Fruit fly (Drosophila melanogaster) whole organism, embryonic: ENCODE measurements around the gene Mocs1.

Source experiments
- ATbp ChIP-seq: fragments of 200-800 bp; sonication (Bioruptor generic); optimal IDR thresholded peaks from 2 replicates; lab custom pipeline; 2017; ENCODE audit warnings: missing biosample characterization, mild to moderate bottlenecking, missing genetic modification characterization, missing genetic modification reagents
- BtbVII ChIP-seq: fragments of 200-800 bp; sonication (Bioruptor generic); optimal IDR thresholded peaks from 3 replicates; lab custom pipeline; 2017; ENCODE audit warnings: missing biosample characterization, mild to moderate bottlenecking, missing genetic modification characterization
- CG10462 ChIP-seq: fragments of 200-800 bp; sonication (Bioruptor generic); optimal IDR thresholded peaks from 2 replicates; lab custom pipeline; 2016; ENCODE audit warnings: missing biosample characterization, missing genetic modification characterization
- CG12071 ChIP-seq: fragments of 200-800 bp; sonication (Bioruptor generic); optimal IDR thresholded peaks from 3 replicates; lab custom pipeline; 2018; ENCODE audit warnings: missing biosample characterization, mild to moderate bottlenecking, missing genetic modification characterization
- CG13424 ChIP-seq: fragments of 200-800 bp; sonication (Bioruptor generic); optimal IDR thresholded peaks from 2 replicates; lab custom pipeline; 2019; ENCODE audit warnings: missing biosample characterization, mild to moderate bottlenecking, missing genetic modification characterization, moderate library complexity
- CG14441 ChIP-seq: fragments of 200-800 bp; sonication (Bioruptor generic); IDR thresholded peaks from 2 replicates; pipeline ENCODE4 v1.3.6; 2022; ENCODE audit warnings: missing biosample characterization, missing genetic modification characterization
- CG18476 ChIP-seq: fragments of 200-800 bp; sonication (Bioruptor generic); optimal IDR thresholded peaks from 2 replicates; lab custom pipeline; 2016; ENCODE audit warnings: missing biosample characterization, mild to moderate bottlenecking, missing genetic modification characterization
- CG18764 ChIP-seq: fragments of 200-800 bp; sonication (Bioruptor generic); optimal IDR thresholded peaks from 3 replicates; lab custom pipeline; 2016; ENCODE audit warnings: missing biosample characterization, missing genetic modification characterization
- CG3065 ChIP-seq: fragments of 200-800 bp; sonication (Bioruptor generic); optimal IDR thresholded peaks from 2 replicates; lab custom pipeline; 2016; ENCODE audit warnings: missing biosample characterization, missing genetic modification characterization
- CG32772 ChIP-seq: fragments of 200-800 bp; sonication (Bioruptor generic); IDR thresholded peaks from 2 replicates; pipeline ENCODE4 v1.3.6; 2022; ENCODE audit warnings: missing biosample characterization, missing genetic modification characterization
- CG3281 ChIP-seq: fragments of 200-800 bp; sonication (Bioruptor generic); optimal IDR thresholded peaks from 3 replicates; lab custom pipeline; 2017; ENCODE audit warnings: missing biosample characterization, mild to moderate bottlenecking, missing genetic modification characterization
- CG34422 ChIP-seq: fragments of 200-800 bp; sonication (Bioruptor generic); IDR thresholded peaks from 3 replicates; pipeline ENCODE4 v1.3.6; 2022; ENCODE audit warnings: missing biosample characterization, missing genetic modification characterization
- CG42726 ChIP-seq: fragments of 200-800 bp; sonication (Bioruptor generic); IDR thresholded peaks from 2 replicates; pipeline ENCODE4 v1.3.6; 2022; ENCODE audit warnings: missing biosample characterization, missing genetic modification characterization; ENCODE audit not compliant: partially characterized antibody
- CG4617 ChIP-seq: fragments of 200-800 bp; sonication (Bioruptor generic); optimal IDR thresholded peaks from 3 replicates; lab custom pipeline; 2016; ENCODE audit warnings: missing biosample characterization, missing genetic modification characterization, borderline replicate concordance
- CG6175 ChIP-seq: fragments of 200-800 bp; sonication (Bioruptor generic); IDR thresholded peaks from 3 replicates; pipeline ENCODE4 v1.3.6; 2022; ENCODE audit warnings: missing biosample characterization, missing genetic modification characterization
- CG6689 ChIP-seq: fragments of 200-800 bp; sonication (Bioruptor generic); IDR thresholded peaks from 2 replicates; pipeline ENCODE4 v1.3.6; 2022; ENCODE audit warnings: missing biosample characterization, missing genetic modification characterization
- CG7745 ChIP-seq: fragments of 200-800 bp; sonication (Bioruptor generic); optimal IDR thresholded peaks from 2 replicates; lab custom pipeline; 2018; ENCODE audit warnings: missing biosample characterization, mild to moderate bottlenecking, missing genetic modification characterization, moderate library complexity
- CG9876 ChIP-seq: fragments of 200-800 bp; sonication (Bioruptor generic); optimal IDR thresholded peaks from 2 replicates; lab custom pipeline; 2016; ENCODE audit warnings: missing biosample characterization, missing genetic modification characterization
- D ChIP-seq, 2 experiments: fragments of 200-800 bp in 1 of 2; fragments of >200 bp in 1 of 2; sonication (Bioruptor generic) in 1 of 2; optimal IDR thresholded peaks; 2 replicates in 1 of 2; 3 replicates in 1 of 2; lab custom pipeline; 2017; ENCODE audit warnings: mild to moderate bottlenecking in 1 of 2, missing biosample characterization in 1 of 2, missing genetic modification characterization in 1 of 2, missing genetic modification reagents in 1 of 2
- Drgx ChIP-seq: fragments of 200-800 bp; sonication (Bioruptor generic); IDR thresholded peaks from 2 replicates; pipeline ENCODE4 v1.3.6; 2022; ENCODE audit warnings: missing biosample characterization, missing genetic modification characterization
- Elba2 ChIP-seq: fragments of 200-800 bp; sonication (Bioruptor generic); optimal IDR thresholded peaks from 3 replicates; lab custom pipeline; 2016; ENCODE audit warnings: missing biosample characterization, missing genetic modification characterization
- Ets97D ChIP-seq: fragments of 200-800 bp; sonication (Bioruptor generic); optimal IDR thresholded peaks from 3 replicates; lab custom pipeline; 2016; ENCODE audit warnings: missing biosample characterization, missing genetic modification characterization
- Hr39 ChIP-seq: fragments of >200 bp; optimal IDR thresholded peaks from 2 replicates; lab custom pipeline; 2017
- Lim3 ChIP-seq: fragments of 200-800 bp; sonication (Bioruptor generic); IDR thresholded peaks from 2 replicates; pipeline ENCODE4 v1.3.6; 2022; ENCODE audit warnings: missing biosample characterization, missing genetic modification characterization
- Nf-YA ChIP-seq: fragments of 200-800 bp; sonication (Bioruptor generic); IDR thresholded peaks from 2 replicates; pipeline ENCODE4 v1.3.6; 2022; ENCODE audit warnings: missing biosample characterization, missing genetic modification characterization
- NfI ChIP-seq: fragments of 200-800 bp; sonication (Bioruptor generic); optimal IDR thresholded peaks from 3 replicates; lab custom pipeline; 2018; ENCODE audit warnings: missing biosample characterization, mild to moderate bottlenecking, missing genetic modification characterization, moderate library complexity
- ato ChIP-seq: fragments of 200-800 bp; sonication (Bioruptor generic); IDR thresholded peaks from 2 replicates; pipeline ENCODE4 v1.3.6; 2022; ENCODE audit warnings: missing biosample characterization, missing genetic modification characterization; ENCODE audit not compliant: partially characterized antibody
- btn ChIP-seq: fragments of 200-800 bp; sonication (Bioruptor generic); optimal IDR thresholded peaks from 2 replicates; lab custom pipeline; 2016; ENCODE audit warnings: missing biosample characterization, missing genetic modification characterization
- chinmo ChIP-seq: fragments of 200-800 bp; sonication (Bioruptor generic); IDR thresholded peaks from 4 replicates; pipeline ENCODE4 v1.3.6; 2022; ENCODE audit warnings: missing biosample characterization, missing genetic modification characterization; ENCODE audit not compliant: partially characterized antibody
- dan ChIP-seq: fragments of 200-800 bp; sonication (Bioruptor generic); IDR thresholded peaks from 2 replicates; pipeline ENCODE4 v1.3.6; 2022; ENCODE audit warnings: missing biosample characterization, missing genetic modification characterization
- dmrt99B ChIP-seq: fragments of 200-800 bp; sonication (Bioruptor generic); optimal IDR thresholded peaks from 2 replicates; lab custom pipeline; 2018; ENCODE audit warnings: missing biosample characterization, mild to moderate bottlenecking, missing genetic modification characterization, moderate library complexity
- eyg ChIP-seq: fragments of 200-800 bp; sonication (Bioruptor generic); optimal IDR thresholded peaks from 3 replicates; lab custom pipeline; 2016; ENCODE audit warnings: missing biosample characterization, missing genetic modification characterization
- fd3F ChIP-seq: fragments of 200-800 bp; sonication (Bioruptor generic); optimal IDR thresholded peaks from 2 replicates; lab custom pipeline; 2018; ENCODE audit warnings: missing biosample characterization, mild to moderate bottlenecking, missing genetic modification characterization, moderate library complexity
- gce ChIP-seq: fragments of 200-800 bp; sonication (Bioruptor generic); IDR thresholded peaks from 3 replicates; pipeline ENCODE4 v1.3.6; 2022; ENCODE audit warnings: missing biosample characterization, missing genetic modification characterization
- grn ChIP-seq: fragments of 200-800 bp; sonication (Bioruptor generic); optimal IDR thresholded peaks from 3 replicates; lab custom pipeline; 2017; ENCODE audit warnings: missing biosample characterization, missing genetic modification characterization
- gsb-n ChIP-seq: fragments of 200-800 bp; sonication (Bioruptor generic); optimal IDR thresholded peaks from 3 replicates; lab custom pipeline; 2018; ENCODE audit warnings: missing biosample characterization, mild to moderate bottlenecking, missing genetic modification characterization
- ind ChIP-seq: fragments of 200-800 bp; sonication (Bioruptor generic); optimal IDR thresholded peaks from 3 replicates; lab custom pipeline; 2016; ENCODE audit warnings: missing biosample characterization, missing genetic modification characterization
- kni ChIP-seq: fragments of 200-800 bp; sonication (Bioruptor generic); optimal IDR thresholded peaks from 3 replicates; lab custom pipeline; 2017; ENCODE audit warnings: mild to moderate bottlenecking, missing biosample characterization, missing genetic modification reagents, missing genetic modification characterization
- nerfin-2 ChIP-seq: fragments of 200-800 bp; sonication (Bioruptor generic); IDR thresholded peaks from 2 replicates; pipeline ENCODE4 v1.3.6; 2022; ENCODE audit warnings: missing biosample characterization, missing genetic modification characterization; ENCODE audit not compliant: partially characterized antibody
- pan ChIP-seq, 4 experiments: fragments of >200 bp in 3 of 4; fragments of 200-800 bp in 1 of 4; sonication (Bioruptor generic) in 1 of 4; optimal IDR thresholded peaks in 3 of 4; IDR thresholded peaks in 1 of 4; 2 replicates each; pipeline versions ENCODE4 v1.3.6 to Lab custom; 2017 to 2022; ENCODE audit warnings: missing biosample characterization in 2 of 4, missing genetic modification characterization in 2 of 4, mixed read lengths in 1 of 4
- pfk ChIP-seq: fragments of 200-800 bp; sonication (Bioruptor generic); optimal IDR thresholded peaks from 2 replicates; lab custom pipeline; 2018; ENCODE audit warnings: missing biosample characterization, mild to moderate bottlenecking, missing genetic modification characterization, moderate library complexity
- sens-2 ChIP-seq: fragments of 200-800 bp; sonication (Bioruptor generic); IDR thresholded peaks from 2 replicates; pipeline ENCODE4 v1.3.6; 2022; ENCODE audit warnings: missing biosample characterization, missing genetic modification characterization
- seq ChIP-seq: fragments of 200-800 bp; sonication (Bioruptor generic); IDR thresholded peaks from 2 replicates; pipeline ENCODE4 v1.3.6; 2022; ENCODE audit warnings: missing biosample characterization, missing genetic modification characterization
- sna ChIP-seq: fragments of 200-800 bp; sonication (Bioruptor generic); IDR thresholded peaks from 2 replicates; pipeline ENCODE4 v1.3.6; 2022; ENCODE audit warnings: missing biosample characterization, missing genetic modification characterization; ENCODE audit not compliant: partially characterized antibody
- tup ChIP-seq: fragments of 200-800 bp; sonication (Bioruptor generic); optimal IDR thresholded peaks from 2 replicates; lab custom pipeline; 2016; ENCODE audit warnings: missing biosample characterization, mild to moderate bottlenecking, missing genetic modification characterization, moderate library complexity
- unpg ChIP-seq: fragments of 200-800 bp; sonication (Bioruptor generic); optimal IDR thresholded peaks from 3 replicates; lab custom pipeline; 2018; ENCODE audit warnings: missing biosample characterization, mild to moderate bottlenecking, missing genetic modification characterization, moderate library complexity
- vvl ChIP-seq: fragments of 200-800 bp; sonication (Bioruptor generic); IDR thresholded peaks from 2 replicates; pipeline ENCODE4 v1.3.6; 2022; ENCODE audit warnings: missing biosample characterization, missing genetic modification characterization
- zfh2 ChIP-seq: fragments of 200-800 bp; sonication (Bioruptor generic); optimal IDR thresholded peaks from 2 replicates; lab custom pipeline; 2016; ENCODE audit warnings: missing biosample characterization, missing genetic modification characterization

Gene Mocs1

DNA sequence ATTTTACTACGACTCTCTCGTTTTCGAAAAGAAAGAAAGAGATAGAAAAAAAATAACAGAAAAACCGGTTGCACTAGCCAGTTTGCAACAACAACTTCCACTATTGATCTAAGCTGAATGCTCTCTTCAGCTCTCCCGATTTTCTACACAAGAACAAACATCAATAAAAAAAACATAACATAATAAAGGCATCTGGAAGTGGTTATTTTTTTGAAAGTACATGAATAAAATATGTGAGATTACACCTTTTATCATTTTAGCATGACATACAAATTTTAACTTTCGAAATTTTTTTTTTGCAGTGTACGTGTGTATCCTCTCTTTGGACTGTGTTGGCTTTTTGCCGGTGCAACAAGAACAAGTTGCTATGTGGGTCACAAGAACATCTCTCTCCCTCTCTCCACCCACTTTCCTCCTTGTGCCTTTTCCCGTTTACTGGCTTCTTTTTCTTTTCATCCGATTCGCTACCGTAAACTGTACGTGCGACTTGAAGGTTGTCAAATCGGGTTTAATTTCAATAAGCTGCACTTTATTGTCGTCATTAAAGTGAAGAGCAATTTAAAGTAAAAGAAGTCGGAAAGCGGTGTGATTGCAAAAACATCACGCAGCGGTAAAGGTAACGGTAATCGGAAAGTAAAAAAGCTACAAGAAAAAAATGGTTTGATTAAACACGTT lies 14.4 kb downstream of the Mocs1 start (continued):
- TF ChIP-seq chinmo (GFP tag; lab: Robert Waterston, UW) (peak; percentile 73; the same call in 1 of the 4 replicates), dmrt99B (tag; lab: Kevin White, UChicago) (peak; percentile 97), tup (GFP tag; lab: Kevin White, UChicago) (peak; percentile 84), Ets97D (GFP tag; lab: Kevin White, UChicago) (peak; percentile 88), CG3281 (peak; percentile 81), Hr39 (lab: Kevin White, UChicago) (no peak), Lim3 (GFP tag; lab: Robert Waterston, UW) (peak; percentile 89), CG32772 (GFP tag; lab: Robert Waterston, UW) (peak; percentile 96), CG12071 (peak; percentile 94), Drgx (GFP tag; lab: Robert Waterston, UW) (peak; percentile 99), pfk (peak; percentile 24), sens-2 (GFP tag; lab: Robert Waterston, UW) (peak; percentile 97), CG9876 (GFP tag; lab: Kevin White, UChicago) (peak; percentile 89), btn (GFP tag; lab: Kevin White, UChicago) (peak; percentile 96), gsb-n (tag; lab: Kevin White, UChicago) (peak; percentile 98), CG3065 (GFP tag; lab: Kevin White, UChicago) (peak; percentile 91), Elba2 (GFP tag; lab: Kevin White, UChicago) (peak; percentile 82), eyg (GFP tag; lab: Kevin White, UChicago) (peak; percentile 95), CG6175 (GFP tag; lab: Robert Waterston, UW) (peak; percentile 75; the same call in 2 of the 3 replicates), unpg (peak; percentile 97), ind (GFP tag; lab: Kevin White, UChicago) (peak; percentile 94), CG42726 (GFP tag; lab: Robert Waterston, UW) (no peak), pan (optimal IDR thresholded peaks at IDR 0.05; lab: Kevin White, UChicago) (no peak), pan (GFP tag; optimal IDR thresholded peaks at IDR 0.05 in 1 of 2, IDR thresholded peaks at IDR 0.05 in 1 of 2) (peak in 1 of 2 experiments; percentile 98), zfh2 (GFP tag; lab: Kevin White, UChicago) (peak; percentile 74), fd3F (GFP tag; lab: Kevin White, UChicago) (peak; percentile 89), CG6689 (GFP tag; lab: Robert Waterston, UW) (peak; percentile 96), nerfin-2 (no peak), CG18476 (GFP tag; lab: Kevin White, UChicago) (peak; percentile 95), CG4617 (GFP tag; lab: Kevin White, UChicago) (peak; percentile 93), CG14441 (GFP tag; lab: Robert Waterston, UW) (peak; percentile 96), vvl (GFP tag; lab: Robert Waterston, UW) (peak; percentile 99), seq (GFP tag; lab: Robert Waterston, UW) (peak; percentile 95), gce (GFP tag; lab: Robert Waterston, UW) (peak; percentile 97), ato (GFP tag; lab: Robert Waterston, UW) (no peak), D (optimal IDR thresholded peaks at IDR 0.05; lab: Kevin White, UChicago) (no peak), D (GFP tag; optimal IDR thresholded peaks at IDR 0.05; lab: Kevin White, UChicago) (peak; percentile 95), CG18764 (peak; percentile 96), BtbVII (peak; percentile 81), sna (GFP tag; lab: Robert Waterston, UW) (no peak), CG13424 (tag; lab: Kevin White, UChicago) (peak; percentile 97), grn (peak; percentile 78), ATbp (GFP tag; lab: Kevin White, UChicago) (peak; percentile 95), CG7745 (tag; lab: Kevin White, UChicago) (peak; percentile 91), NfI (peak; percentile 95), kni (GFP tag; lab: Kevin White, UChicago) (peak; percentile 41), dan (GFP tag; lab: Robert Waterston, UW) (peak; percentile 87), Nf-YA (GFP tag; lab: Robert Waterston, UW) (peak; percentile 96), CG34422 (GFP tag; lab: Robert Waterston, UW) (peak; percentile 97), CG10462 (peak; percentile 97)
